Fruit fly (Drosophila melanogaster) whole organism, embryonic: ENCODE data around the gene Baldspot.

Experiments
- Abd-B ChIP-seq: fragments of 200-800 bp; sonication (Bioruptor generic); optimal IDR thresholded peaks from 2 replicates; lab custom pipeline; 2018; ENCODE audit warnings: missing biosample characterization, mild to moderate bottlenecking, missing genetic modification characterization, moderate library complexity
- Antp ChIP-seq: fragments of 200-800 bp; sonication (Bioruptor generic); optimal IDR thresholded peaks from 3 replicates; lab custom pipeline; 2016; ENCODE audit warnings: missing biosample characterization, missing genetic modification characterization
- Asciz ChIP-seq: fragments of 200-800 bp; sonication (Bioruptor generic); optimal IDR thresholded peaks from 2 replicates; lab custom pipeline; 2017; ENCODE audit warnings: missing biosample characterization, mild to moderate bottlenecking, missing genetic modification characterization, missing genetic modification reagents
- Atf3 ChIP-seq: fragments of 200-800 bp; sonication (Bioruptor generic); optimal IDR thresholded peaks from 3 replicates; lab custom pipeline; 2016; ENCODE audit warnings: missing biosample characterization, missing genetic modification characterization
- Bdp1 ChIP-seq: fragments of 200-800 bp; sonication (Bioruptor generic); optimal IDR thresholded peaks from 3 replicates; lab custom pipeline; 2016; ENCODE audit warnings: missing biosample characterization, missing genetic modification characterization
- BtbVII ChIP-seq: fragments of 200-800 bp; sonication (Bioruptor generic); optimal IDR thresholded peaks from 3 replicates; lab custom pipeline; 2017; ENCODE audit warnings: missing biosample characterization, mild to moderate bottlenecking, missing genetic modification characterization
- Bteb2 ChIP-seq: fragments of 200-800 bp; sonication (Bioruptor generic); optimal IDR thresholded peaks from 2 replicates; lab custom pipeline; 2016; ENCODE audit warnings: missing biosample characterization, missing genetic modification characterization
- CG10274 ChIP-seq: fragments of 200-800 bp; sonication (Bioruptor generic); optimal IDR thresholded peaks from 3 replicates; lab custom pipeline; 2017; ENCODE audit warnings: missing biosample characterization, mild to moderate bottlenecking, missing genetic modification characterization
- CG11398 ChIP-seq: fragments of 200-800 bp; sonication (Bioruptor generic); optimal IDR thresholded peaks from 2 replicates; lab custom pipeline; 2016; ENCODE audit warnings: missing biosample characterization, missing genetic modification characterization
- CG11696 ChIP-seq: fragments of 200-800 bp; sonication (Bioruptor generic); IDR thresholded peaks from 2 replicates; pipeline ENCODE4 v1.3.6; 2022; ENCODE audit warnings: missing biosample characterization, missing genetic modification characterization
- CG17186 ChIP-seq: fragments of 200-800 bp; sonication (Bioruptor generic); optimal IDR thresholded peaks from 3 replicates; lab custom pipeline; 2017; ENCODE audit warnings: missing biosample characterization, missing genetic modification reagents, missing genetic modification characterization
- CG17328 ChIP-seq: fragments of 200-800 bp; sonication (Bioruptor generic); IDR thresholded peaks from 2 replicates; pipeline ENCODE4 v1.3.6; 2022; ENCODE audit warnings: missing biosample characterization, missing genetic modification characterization
- CG17829 ChIP-seq: fragments of 200-800 bp; optimal IDR thresholded peaks from 2 replicates; lab custom pipeline; 2019; ENCODE audit warnings: missing biosample characterization, mild to moderate bottlenecking, missing genetic modification characterization, moderate library complexity
- CG18619 ChIP-seq: fragments of 200-800 bp; sonication (Bioruptor generic); optimal IDR thresholded peaks from 3 replicates; lab custom pipeline; 2017; ENCODE audit warnings: missing biosample characterization, mild to moderate bottlenecking, missing genetic modification characterization
- CG2120 ChIP-seq: fragments of 200-800 bp; sonication (Bioruptor generic); optimal IDR thresholded peaks from 3 replicates; lab custom pipeline; 2016; ENCODE audit warnings: missing biosample characterization, missing genetic modification characterization
- CG2202 ChIP-seq: fragments of 200-800 bp; sonication (Bioruptor generic); optimal IDR thresholded peaks from 2 replicates; lab custom pipeline; 2018; ENCODE audit warnings: missing biosample characterization, mild to moderate bottlenecking, missing genetic modification characterization
- CG2889 ChIP-seq: fragments of 200-800 bp; sonication (Bioruptor generic); IDR thresholded peaks from 3 replicates; pipeline ENCODE4 v1.3.6; 2022; ENCODE audit warnings: missing biosample characterization, missing genetic modification characterization
- CG4360 ChIP-seq: fragments of 200-800 bp; sonication (Bioruptor generic); IDR thresholded peaks from 2 replicates; pipeline ENCODE4 v1.3.6; 2022; ENCODE audit warnings: missing biosample characterization, missing genetic modification characterization
- CG5953 ChIP-seq: fragments of 200-800 bp; sonication (Bioruptor generic); IDR thresholded peaks from 2 replicates; pipeline ENCODE4 v1.3.6; 2022; ENCODE audit warnings: missing biosample characterization, missing genetic modification characterization
- CG6689 ChIP-seq: fragments of 200-800 bp; sonication (Bioruptor generic); IDR thresholded peaks from 2 replicates; pipeline ENCODE4 v1.3.6; 2022; ENCODE audit warnings: missing biosample characterization, missing genetic modification characterization
- CG6765 ChIP-seq: fragments of 200-800 bp; sonication (Bioruptor generic); optimal IDR thresholded peaks from 3 replicates; lab custom pipeline; 2017; ENCODE audit warnings: missing biosample characterization, mild to moderate bottlenecking, missing genetic modification characterization
- CG6791 ChIP-seq: fragments of 200-800 bp; sonication (Bioruptor generic); IDR thresholded peaks from 3 replicates; pipeline ENCODE4 v1.3.6; 2022; ENCODE audit warnings: missing biosample characterization, missing genetic modification characterization; ENCODE audit not compliant: partially characterized antibody
- CG6813 ChIP-seq: fragments of 200-800 bp; sonication (Bioruptor generic); optimal IDR thresholded peaks from 2 replicates; lab custom pipeline; 2017; ENCODE audit warnings: missing biosample characterization, missing genetic modification characterization, mild to moderate bottlenecking, moderate library complexity, missing genetic modification reagents
- CG7372 ChIP-seq: fragments of 200-800 bp; sonication (Bioruptor generic); IDR thresholded peaks from 2 replicates; pipeline ENCODE4 v1.3.6; 2022; ENCODE audit warnings: missing biosample characterization, missing genetic modification characterization
- D ChIP-seq, 2 experiments: fragments of 200-800 bp in 1 of 2; fragments of >200 bp in 1 of 2; sonication (Bioruptor generic) in 1 of 2; optimal IDR thresholded peaks; 2 replicates in 1 of 2; 3 replicates in 1 of 2; lab custom pipeline; 2017; ENCODE audit warnings: mild to moderate bottlenecking in 1 of 2, missing biosample characterization in 1 of 2, missing genetic modification characterization in 1 of 2, missing genetic modification reagents in 1 of 2
- D19A ChIP-seq: fragments of 200-800 bp; optimal IDR thresholded peaks from 3 replicates; lab custom pipeline; 2019; ENCODE audit warnings: missing biosample characterization, mild to moderate bottlenecking, missing genetic modification characterization, moderate library complexity
- Dad ChIP-seq: fragments of 200-800 bp; sonication (Bioruptor generic); optimal IDR thresholded peaks from 3 replicates; lab custom pipeline; 2016; ENCODE audit warnings: missing biosample characterization, missing genetic modification characterization
- Eip74EF ChIP-seq, 2 experiments: fragments of 200-800 bp in 1 of 2; fragments of >200 bp in 1 of 2; sonication (Bioruptor generic) in 1 of 2; optimal IDR thresholded peaks; 2 replicates each; lab custom pipeline; 2017 to 2019; ENCODE audit warnings: missing biosample characterization in 2 of 2, missing genetic modification characterization in 2 of 2, mild to moderate bottlenecking in 1 of 2, moderate library complexity in 1 of 2
- Fer3 ChIP-seq: fragments of 200-800 bp; sonication (Bioruptor generic); optimal IDR thresholded peaks from 2 replicates; lab custom pipeline; 2018; ENCODE audit warnings: missing biosample characterization, mild to moderate bottlenecking, missing genetic modification characterization, moderate library complexity
- Gug ChIP-seq: fragments of 200-800 bp; sonication (Bioruptor generic); IDR thresholded peaks from 4 replicates; pipeline ENCODE4 v1.3.6; 2022; ENCODE audit warnings: missing biosample characterization, missing genetic modification characterization
- Lhr ChIP-seq: fragments of 200-800 bp; sonication (Bioruptor generic); optimal IDR thresholded peaks from 3 replicates; lab custom pipeline; 2017; ENCODE audit warnings: mild to moderate bottlenecking, missing biosample characterization, missing genetic modification reagents, missing genetic modification characterization
- MBD-R2 ChIP-seq: fragments of 200-800 bp; sonication (Bioruptor generic); IDR thresholded peaks from 2 replicates; pipeline ENCODE4 v1.3.6; 2022; ENCODE audit warnings: missing biosample characterization, missing genetic modification characterization
- Mrtf ChIP-seq: fragments of 200-800 bp; sonication (Bioruptor generic); IDR thresholded peaks from 3 replicates; pipeline ENCODE4 v1.3.6; 2022; ENCODE audit warnings: missing biosample characterization, missing genetic modification characterization
- Ptx1 ChIP-seq: fragments of 200-800 bp; sonication (Bioruptor generic); IDR thresholded peaks from 2 replicates; pipeline ENCODE4 v1.3.6; 2022; ENCODE audit warnings: missing biosample characterization, missing genetic modification characterization
- bcd ChIP-seq: fragments of 200-800 bp; sonication (Bioruptor generic); optimal IDR thresholded peaks from 2 replicates; lab custom pipeline; 2017; ENCODE audit warnings: missing biosample characterization, mild to moderate bottlenecking, missing genetic modification characterization
- bsh ChIP-seq, 2 experiments: fragments of 200-800 bp; sonication (Bioruptor generic); optimal IDR thresholded peaks; 2 replicates each; lab custom pipeline; 2017 to 2018; ENCODE audit warnings: mild to moderate bottlenecking in 2 of 2, missing biosample characterization in 2 of 2, missing genetic modification characterization in 2 of 2, moderate library complexity in 1 of 2
- btn ChIP-seq: fragments of 200-800 bp; sonication (Bioruptor generic); optimal IDR thresholded peaks from 2 replicates; lab custom pipeline; 2016; ENCODE audit warnings: missing biosample characterization, missing genetic modification characterization
- danr ChIP-seq: fragments of 200-800 bp; sonication (Bioruptor generic); IDR thresholded peaks from 2 replicates; pipeline ENCODE4 v1.3.6; 2022; ENCODE audit warnings: missing biosample characterization, missing genetic modification characterization
- dimm ChIP-seq: fragments of 200-800 bp; sonication (Bioruptor generic); IDR thresholded peaks from 2 replicates; pipeline ENCODE4 v1.3.6; 2022; ENCODE audit warnings: missing biosample characterization, missing genetic modification characterization
- dpn ChIP-seq, 2 experiments: fragments of 200-800 bp; sonication (Bioruptor generic); optimal IDR thresholded peaks; 3 replicates each; lab custom pipeline; 2016; ENCODE audit warnings: missing biosample characterization in 2 of 2, missing genetic modification characterization in 2 of 2
- ftz-f1 ChIP-seq: fragments of 200-800 bp; sonication (Bioruptor generic); optimal IDR thresholded peaks from 2 replicates; lab custom pipeline; 2016; ENCODE audit warnings: missing biosample characterization, missing genetic modification characterization
- gem ChIP-seq: fragments of 200-800 bp; sonication (Bioruptor generic); optimal IDR thresholded peaks from 2 replicates; lab custom pipeline; 2019; ENCODE audit warnings: missing biosample characterization, mild to moderate bottlenecking, missing genetic modification characterization, moderate library complexity
- ham ChIP-seq: fragments of 200-800 bp; sonication (Bioruptor generic); IDR thresholded peaks from 2 replicates; pipeline ENCODE4 v1.3.6; 2022; ENCODE audit warnings: missing biosample characterization, missing genetic modification characterization
- hbn ChIP-seq: fragments of 200-800 bp; sonication (Bioruptor generic); IDR thresholded peaks from 2 replicates; pipeline ENCODE4 v1.3.6; 2022; ENCODE audit warnings: missing biosample characterization, missing genetic modification characterization; ENCODE audit not compliant: partially characterized antibody
- inv ChIP-seq: fragments of 200-800 bp; sonication (Bioruptor generic); IDR thresholded peaks from 2 replicates; pipeline ENCODE4 v1.3.6; 2022; ENCODE audit warnings: missing biosample characterization, missing genetic modification characterization; ENCODE audit not compliant: partially characterized antibody
- jing ChIP-seq: fragments of 200-800 bp; sonication (Bioruptor generic); optimal IDR thresholded peaks from 2 replicates; lab custom pipeline; 2018; ENCODE audit warnings: missing biosample characterization, mild to moderate bottlenecking, missing genetic modification characterization
- odd ChIP-seq: fragments of 200-800 bp; sonication (Bioruptor generic); optimal IDR thresholded peaks from 2 replicates; lab custom pipeline; 2017; ENCODE audit warnings: missing biosample characterization, mild to moderate bottlenecking, missing genetic modification characterization
- otp ChIP-seq: fragments of 200-800 bp; sonication (Bioruptor generic); IDR thresholded peaks from 3 replicates; pipeline ENCODE4, ENCODE4 v1.3.6; 2022; ENCODE audit warnings: missing biosample characterization, missing genetic modification characterization
- pfk ChIP-seq: fragments of 200-800 bp; sonication (Bioruptor generic); optimal IDR thresholded peaks from 2 replicates; lab custom pipeline; 2018; ENCODE audit warnings: missing biosample characterization, mild to moderate bottlenecking, missing genetic modification characterization, moderate library complexity
- ranshi ChIP-seq: fragments of 200-800 bp; sonication (Bioruptor generic); IDR thresholded peaks from 2 replicates; pipeline ENCODE4 v1.3.6; 2022; ENCODE audit warnings: missing biosample characterization, missing genetic modification characterization
- sens ChIP-seq: fragments of 200-800 bp; sonication (Bioruptor generic); peaks from one replicate; lab custom pipeline; 2016; ENCODE audit warnings: missing biosample characterization, missing genetic modification characterization
- vvl ChIP-seq: fragments of 200-800 bp; sonication (Bioruptor generic); IDR thresholded peaks from 2 replicates; pipeline ENCODE4 v1.3.6; 2022; ENCODE audit warnings: missing biosample characterization, missing genetic modification characterization

The Baldspot gene

DNA sequence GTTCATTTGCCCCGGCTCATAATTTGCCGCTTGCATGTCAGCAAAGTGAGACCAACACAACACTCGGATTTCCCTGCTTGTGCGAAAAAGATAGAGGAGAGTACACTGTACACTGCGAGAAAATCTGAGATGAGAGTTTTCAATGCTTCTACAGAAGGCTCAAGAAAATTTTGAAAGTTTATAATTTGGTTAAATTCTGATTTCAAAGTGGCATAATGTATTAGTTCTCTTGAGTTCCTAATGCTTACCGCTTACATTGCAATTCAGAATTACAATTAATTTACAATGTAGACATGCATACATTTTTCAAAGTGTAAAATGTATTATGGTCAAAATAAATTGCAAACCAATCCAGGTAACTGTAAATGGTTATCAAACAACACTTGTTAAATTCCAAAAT, 18.5 kb downstream of the Baldspot start (continued):
- TF ChIP-seq btn (GFP tag; lab: Kevin White, UChicago), result no peak
- peak in 1 of 2 experiments; percentile 16 for TF ChIP-seq bsh (GFP tag; optimal IDR thresholded peaks at IDR 0.05; lab: Kevin White, UChicago)
- TF ChIP-seq Antp (GFP tag; lab: Kevin White, UChicago), result no peak
- TF ChIP-seq dimm, result no peak
- TF ChIP-seq D19A, result no peak
- no peak for TF ChIP-seq BtbVII (GFP tag; lab: Kevin White, UChicago)
- TF ChIP-seq Gug, result no peak
- TF ChIP-seq jing (GFP tag; lab: Kevin White, UChicago), result no peak
- no peak for TF ChIP-seq Bteb2
- no peak for TF ChIP-seq CG10274 (GFP tag; lab: Kevin White, UChicago)
- TF ChIP-seq Dad (GFP tag; lab: Kevin White, UChicago), result no peak
- no peak for TF ChIP-seq Lhr (GFP tag; lab: Kevin White, UChicago)
- TF ChIP-seq Eip74EF (GFP tag; optimal IDR thresholded peaks at IDR 0.05; lab: Kevin White, UChicago), result no peak
- TF ChIP-seq CG5953, result no peak
- TF ChIP-seq CG11696 (GFP tag; lab: Robert Waterston, UW), result no peak
- no peak for TF ChIP-seq ranshi (GFP tag; lab: Robert Waterston, UW)
- peak; percentile 28 for TF ChIP-seq gem
- TF ChIP-seq CG17186 (GFP tag; lab: Kevin White, UChicago), result no peak
- no peak for TF ChIP-seq hbn (GFP tag; lab: Robert Waterston, UW)
- TF ChIP-seq CG17328 (GFP tag; lab: Robert Waterston, UW), result no peak
- no peak for TF ChIP-seq ham
- TF ChIP-seq CG2202 (tag; lab: Kevin White, UChicago), result no peak
- TF ChIP-seq CG6689 (GFP tag; lab: Robert Waterston, UW), result no peak
- TF ChIP-seq odd (GFP tag; lab: Kevin White, UChicago), result no peak
- TF ChIP-seq CG18619, result no peak
- no peak for TF ChIP-seq vvl (GFP tag; lab: Robert Waterston, UW)
- no peak for TF ChIP-seq MBD-R2 (GFP tag; lab: Robert Waterston, UW)
- no peak for TF ChIP-seq ftz-f1
- TF ChIP-seq pfk (GFP tag; lab: Kevin White, UChicago), result no peak
- no peak for TF ChIP-seq D (optimal IDR thresholded peaks at IDR 0.05; lab: Kevin White, UChicago)
- TF ChIP-seq D (GFP tag; optimal IDR thresholded peaks at IDR 0.05; lab: Kevin White, UChicago), result no peak
- TF ChIP-seq Mrtf (GFP tag; lab: Robert Waterston, UW), result no peak
- no peak for TF ChIP-seq CG2120
- TF ChIP-seq CG11398 (GFP tag; lab: Kevin White, UChicago), result no peak
- TF ChIP-seq CG2889, result no peak
- TF ChIP-seq CG4360 (GFP tag; lab: Robert Waterston, UW), result no peak
- TF ChIP-seq sens, result peak; percentile 86
- no peak for TF ChIP-seq CG17829 (tag; lab: Kevin White, UChicago)
- no peak for TF ChIP-seq Abd-B (GFP tag; lab: Kevin White, UChicago)
- no peak for TF ChIP-seq Ptx1 (GFP tag; lab: Robert Waterston, UW)
- no peak for TF ChIP-seq CG6791 (GFP tag; lab: Robert Waterston, UW)
- peak in 1 of 2 experiments; percentile 2 for TF ChIP-seq dpn (GFP tag; optimal IDR thresholded peaks at IDR 0.05; lab: Kevin White, UChicago)
- no peak for TF ChIP-seq Bdp1 (GFP tag; lab: Kevin White, UChicago)
- no peak for TF ChIP-seq Fer3 (tag; lab: Kevin White, UChicago)
- TF ChIP-seq CG6813, result no peak
- no peak for TF ChIP-seq inv (GFP tag; lab: Robert Waterston, UW)
- no peak for TF ChIP-seq Atf3 (GFP tag; lab: Kevin White, UChicago)
- TF ChIP-seq CG6765, result no peak
- no peak for TF ChIP-seq bcd (GFP tag; lab: Kevin White, UChicago)
- TF ChIP-seq Asciz (GFP tag; lab: Kevin White, UChicago), result peak; percentile 19
- TF ChIP-seq otp (GFP tag; lab: Robert Waterston, UW), result no peak
- no peak for TF ChIP-seq CG7372
- TF ChIP-seq danr (GFP tag; lab: Robert Waterston, UW), result no peak
